Fruit fly (Drosophila melanogaster) whole organism, embryonic: ENCODE measurements around the gene Dr.
A peak's percentile ranks its signal among the peaks of the same experiment; 100 is the strongest.

Experiments
- Antp ChIP-seq: fragments of 200-800 bp; sonication (Bioruptor generic); optimal IDR thresholded peaks from 3 replicates; lab custom pipeline; 2016; ENCODE audit warnings: missing biosample characterization, missing genetic modification characterization
- Atf6 ChIP-seq: fragments of 200-800 bp; sonication (Bioruptor generic); IDR thresholded peaks from 2 replicates; pipeline ENCODE4 v1.3.6; 2022; ENCODE audit warnings: missing biosample characterization, missing genetic modification characterization
- B-H2 ChIP-seq: fragments of 200-800 bp; sonication (Bioruptor generic); optimal IDR thresholded peaks from 2 replicates; lab custom pipeline; 2018; ENCODE audit warnings: missing biosample characterization, mild to moderate bottlenecking, missing genetic modification characterization
- C15 ChIP-seq: fragments of 200-800 bp; sonication (Bioruptor generic); IDR thresholded peaks from 3 replicates; pipeline ENCODE4 v1.3.6; 2022; ENCODE audit warnings: missing biosample characterization, missing genetic modification characterization
- CG10959 ChIP-seq: fragments of 200-800 bp; sonication (Bioruptor generic); IDR thresholded peaks from 2 replicates; pipeline ENCODE4 v1.3.6; 2022; ENCODE audit warnings: missing biosample characterization, missing genetic modification characterization
- CG10979 ChIP-seq: fragments of 200-800 bp; sonication (Bioruptor generic); optimal IDR thresholded peaks from 2 replicates; lab custom pipeline; 2018; ENCODE audit warnings: missing biosample characterization, mild to moderate bottlenecking, missing genetic modification characterization, moderate library complexity
- CG11696 ChIP-seq: fragments of 200-800 bp; sonication (Bioruptor generic); IDR thresholded peaks from 2 replicates; pipeline ENCODE4 v1.3.6; 2022; ENCODE audit warnings: missing biosample characterization, missing genetic modification characterization
- CG12659 ChIP-seq: fragments of 200-800 bp; sonication (Bioruptor generic); optimal IDR thresholded peaks from 3 replicates; lab custom pipeline; 2017; ENCODE audit warnings: mild to moderate bottlenecking, missing biosample characterization, missing genetic modification reagents, missing genetic modification characterization
- CG13624 ChIP-seq: fragments of 200-800 bp; sonication (Bioruptor generic); optimal IDR thresholded peaks from 2 replicates; lab custom pipeline; 2016; ENCODE audit warnings: missing biosample characterization, missing genetic modification characterization
- CG16815 ChIP-seq: fragments of 200-800 bp; sonication (Bioruptor generic); optimal IDR thresholded peaks from 3 replicates; lab custom pipeline; 2017; ENCODE audit warnings: missing biosample characterization, mild to moderate bottlenecking, missing genetic modification characterization
- CG16863 ChIP-seq: fragments of 200-800 bp; sonication (Bioruptor generic); optimal IDR thresholded peaks from 3 replicates; lab custom pipeline; 2016; ENCODE audit warnings: missing biosample characterization, missing genetic modification characterization
- CG17829 ChIP-seq: fragments of 200-800 bp; optimal IDR thresholded peaks from 2 replicates; lab custom pipeline; 2019; ENCODE audit warnings: missing biosample characterization, mild to moderate bottlenecking, missing genetic modification characterization, moderate library complexity
- CG3163 ChIP-seq: fragments of 200-800 bp; sonication (Bioruptor generic); optimal IDR thresholded peaks from 3 replicates; lab custom pipeline; 2016; ENCODE audit warnings: missing biosample characterization, missing genetic modification characterization
- CG34422 ChIP-seq: fragments of 200-800 bp; sonication (Bioruptor generic); IDR thresholded peaks from 3 replicates; pipeline ENCODE4 v1.3.6; 2022; ENCODE audit warnings: missing biosample characterization, missing genetic modification characterization
- CG4360 ChIP-seq: fragments of 200-800 bp; sonication (Bioruptor generic); IDR thresholded peaks from 2 replicates; pipeline ENCODE4 v1.3.6; 2022; ENCODE audit warnings: missing biosample characterization, missing genetic modification characterization
- CG4424 ChIP-seq: fragments of 200-800 bp; sonication (Bioruptor generic); optimal IDR thresholded peaks from 3 replicates; lab custom pipeline; 2016; ENCODE audit warnings: missing biosample characterization, missing genetic modification characterization
- CG4820 ChIP-seq: fragments of 200-800 bp; sonication (Bioruptor generic); optimal IDR thresholded peaks from 3 replicates; lab custom pipeline; 2016; ENCODE audit warnings: missing biosample characterization, missing genetic modification characterization
- CG6254 ChIP-seq: fragments of 200-800 bp; sonication (Bioruptor generic); optimal IDR thresholded peaks from 3 replicates; lab custom pipeline; 2017; ENCODE audit warnings: mild to moderate bottlenecking, missing biosample characterization, missing genetic modification reagents, missing genetic modification characterization
- CG7372 ChIP-seq: fragments of 200-800 bp; sonication (Bioruptor generic); IDR thresholded peaks from 2 replicates; pipeline ENCODE4 v1.3.6; 2022; ENCODE audit warnings: missing biosample characterization, missing genetic modification characterization
- CG7556 ChIP-seq: fragments of 200-800 bp; sonication (Bioruptor generic); optimal IDR thresholded peaks from 2 replicates; lab custom pipeline; 2017; ENCODE audit warnings: missing biosample characterization, mild to moderate bottlenecking, missing genetic modification characterization
- CG9437 ChIP-seq: fragments of 200-800 bp; sonication (Bioruptor generic); optimal IDR thresholded peaks from 2 replicates; lab custom pipeline; 2018; ENCODE audit warnings: missing biosample characterization, mild to moderate bottlenecking, missing genetic modification characterization
- CG9797 ChIP-seq: fragments of 200-800 bp; sonication (Bioruptor generic); optimal IDR thresholded peaks from 3 replicates; lab custom pipeline; 2018; ENCODE audit warnings: missing biosample characterization, mild to moderate bottlenecking, missing genetic modification characterization
- D19A ChIP-seq: fragments of 200-800 bp; optimal IDR thresholded peaks from 3 replicates; lab custom pipeline; 2019; ENCODE audit warnings: missing biosample characterization, mild to moderate bottlenecking, missing genetic modification characterization, moderate library complexity
- Deaf1 ChIP-seq: fragments of 200-800 bp; optimal IDR thresholded peaks from 3 replicates; lab custom pipeline; 2019; ENCODE audit warnings: missing biosample characterization, mild to moderate bottlenecking, missing genetic modification characterization, moderate library complexity
- Drgx ChIP-seq: fragments of 200-800 bp; sonication (Bioruptor generic); IDR thresholded peaks from 2 replicates; pipeline ENCODE4 v1.3.6; 2022; ENCODE audit warnings: missing biosample characterization, missing genetic modification characterization
- Hr78 ChIP-seq, 2 experiments: fragments of 200-800 bp in 1 of 2; fragments of >200 bp in 1 of 2; sonication (Bioruptor generic) in 1 of 2; optimal IDR thresholded peaks; 2 replicates each; lab custom pipeline; 2017 to 2019; ENCODE audit warnings: missing biosample characterization in 2 of 2, missing genetic modification characterization in 2 of 2, mild to moderate bottlenecking in 1 of 2, moderate library complexity in 1 of 2
- Med ChIP-seq: fragments of 200-800 bp; sonication (Bioruptor generic); peaks from one replicate; lab custom pipeline; 2016; ENCODE audit warnings: missing biosample characterization, missing genetic modification characterization, mild to moderate bottlenecking, inconsistent platforms, moderate library complexity
- NC2β ChIP-seq: fragments of 200-800 bp; sonication (Bioruptor generic); optimal IDR thresholded peaks from 2 replicates; lab custom pipeline; 2016; ENCODE audit warnings: missing biosample characterization, missing genetic modification characterization
- Nf-YB ChIP-seq: fragments of 200-800 bp; sonication (Bioruptor generic); optimal IDR thresholded peaks from 3 replicates; lab custom pipeline; 2019; ENCODE audit warnings: missing biosample characterization, mild to moderate bottlenecking, missing genetic modification characterization, moderate library complexity
- Optix ChIP-seq: fragments of 200-800 bp; sonication (Bioruptor generic); IDR thresholded peaks from 3 replicates; pipeline ENCODE4 v1.3.6; 2022; ENCODE audit warnings: missing biosample characterization, missing genetic modification characterization
- Scr ChIP-seq: fragments of 200-800 bp; sonication (Bioruptor generic); IDR thresholded peaks from 2 replicates; pipeline ENCODE4 v1.3.6; 2022; ENCODE audit warnings: missing biosample characterization, missing genetic modification characterization; ENCODE audit not compliant: partially characterized antibody
- Side ChIP-seq: fragments of 200-800 bp; sonication (Bioruptor generic); optimal IDR thresholded peaks from 2 replicates; lab custom pipeline; 2016; ENCODE audit warnings: missing biosample characterization, missing genetic modification characterization
- Spps ChIP-seq: fragments of 200-800 bp; sonication (Bioruptor generic); optimal IDR thresholded peaks from 2 replicates; lab custom pipeline; 2018; ENCODE audit warnings: missing biosample characterization, mild to moderate bottlenecking, missing genetic modification characterization
- Xrp1 ChIP-seq: fragments of 200-800 bp; sonication (Bioruptor generic); IDR thresholded peaks from 2 replicates; pipeline ENCODE4 v1.3.6; 2022; ENCODE audit warnings: missing biosample characterization, missing genetic modification characterization
- bcd ChIP-seq: fragments of 200-800 bp; sonication (Bioruptor generic); optimal IDR thresholded peaks from 2 replicates; lab custom pipeline; 2017; ENCODE audit warnings: missing biosample characterization, mild to moderate bottlenecking, missing genetic modification characterization
- caup ChIP-seq: fragments of 200-800 bp; sonication (Bioruptor generic); optimal IDR thresholded peaks from 3 replicates; lab custom pipeline; 2017; ENCODE audit warnings: missing biosample characterization, mild to moderate bottlenecking, missing genetic modification characterization, moderate library complexity; ENCODE audit not compliant: severe bottlenecking
- dysf ChIP-seq: fragments of 200-800 bp; sonication (Bioruptor generic); IDR thresholded peaks from 3 replicates; pipeline ENCODE4 v1.3.6; 2022; ENCODE audit warnings: missing biosample characterization, missing genetic modification characterization
- ewg ChIP-seq: fragments of 200-800 bp; sonication (Bioruptor generic); optimal IDR thresholded peaks from 3 replicates; lab custom pipeline; 2017; ENCODE audit warnings: mild to moderate bottlenecking, missing biosample characterization, missing genetic modification reagents, missing genetic modification characterization
- eyg ChIP-seq: fragments of 200-800 bp; sonication (Bioruptor generic); optimal IDR thresholded peaks from 3 replicates; lab custom pipeline; 2016; ENCODE audit warnings: missing biosample characterization, missing genetic modification characterization
- fd96Cb ChIP-seq: fragments of 200-800 bp; sonication (Bioruptor generic); optimal IDR thresholded peaks from 2 replicates; lab custom pipeline; 2018; ENCODE audit warnings: missing biosample characterization, mild to moderate bottlenecking, missing genetic modification characterization, moderate library complexity
- hkb ChIP-seq, 2 experiments: fragments of 200-800 bp in 1 of 2; fragments of >200 bp in 1 of 2; sonication (Bioruptor generic) in 1 of 2; IDR thresholded peaks in 1 of 2; optimal IDR thresholded peaks in 1 of 2; 2 replicates each; pipeline versions ENCODE4 v1.3.6 to Lab custom; 2017 to 2022; ENCODE audit warnings: missing biosample characterization in 1 of 2, missing genetic modification characterization in 1 of 2
- ind ChIP-seq: fragments of 200-800 bp; sonication (Bioruptor generic); optimal IDR thresholded peaks from 3 replicates; lab custom pipeline; 2016; ENCODE audit warnings: missing biosample characterization, missing genetic modification characterization
- jing ChIP-seq: fragments of 200-800 bp; sonication (Bioruptor generic); optimal IDR thresholded peaks from 2 replicates; lab custom pipeline; 2018; ENCODE audit warnings: missing biosample characterization, mild to moderate bottlenecking, missing genetic modification characterization
- nerfin-2 ChIP-seq: fragments of 200-800 bp; sonication (Bioruptor generic); IDR thresholded peaks from 2 replicates; pipeline ENCODE4 v1.3.6; 2022; ENCODE audit warnings: missing biosample characterization, missing genetic modification characterization; ENCODE audit not compliant: partially characterized antibody
- run ChIP-seq: fragments of 200-800 bp; sonication (Bioruptor generic); optimal IDR thresholded peaks from 3 replicates; lab custom pipeline; 2018; ENCODE audit warnings: missing biosample characterization, mild to moderate bottlenecking, missing genetic modification characterization
- sens ChIP-seq: fragments of 200-800 bp; sonication (Bioruptor generic); peaks from one replicate; lab custom pipeline; 2016; ENCODE audit warnings: missing biosample characterization, missing genetic modification characterization
- stc ChIP-seq: fragments of 200-800 bp; sonication (Bioruptor generic); IDR thresholded peaks from 2 replicates; pipeline ENCODE4 v1.3.6; 2022; ENCODE audit warnings: missing biosample characterization, missing genetic modification characterization
- tap ChIP-seq: fragments of 200-800 bp; optimal IDR thresholded peaks from 3 replicates; lab custom pipeline; 2019; ENCODE audit warnings: missing biosample characterization, mild to moderate bottlenecking, missing genetic modification characterization, moderate library complexity
- toy ChIP-seq: fragments of 200-800 bp; sonication (Bioruptor generic); IDR thresholded peaks from 2 replicates; pipeline ENCODE4 v1.3.6; 2022; ENCODE audit warnings: missing biosample characterization, missing genetic modification characterization
- unpg ChIP-seq: fragments of 200-800 bp; sonication (Bioruptor generic); optimal IDR thresholded peaks from 3 replicates; lab custom pipeline; 2018; ENCODE audit warnings: missing biosample characterization, mild to moderate bottlenecking, missing genetic modification characterization, moderate library complexity
- yki ChIP-seq: fragments of >200 bp; optimal IDR thresholded peaks from 3 replicates; lab custom pipeline; 2018
- zf30C ChIP-seq: fragments of 200-800 bp; sonication (Bioruptor generic); optimal IDR thresholded peaks from 3 replicates; lab custom pipeline; 2018; ENCODE audit warnings: missing biosample characterization, mild to moderate bottlenecking, missing genetic modification characterization

The Dr gene

dm6 chr3R:29581420-29581819 is 25.2 kb downstream of the Dr start (continued):
- peak; percentile 6 for TF ChIP-seq ewg (GFP tag; lab: Kevin White, UChicago)
- peak; percentile 62 for TF ChIP-seq D19A
- peak; percentile 13 for TF ChIP-seq Nf-YB
- peak; percentile 75 for TF ChIP-seq CG10979 (tag; lab: Kevin White, UChicago)
- TF ChIP-seq Deaf1 (tag; lab: Kevin White, UChicago) = peak; percentile 19
- no peak for TF ChIP-seq Drgx (GFP tag; lab: Robert Waterston, UW)
- no peak for TF ChIP-seq C15 (GFP tag; lab: Robert Waterston, UW)
- no peak for TF ChIP-seq CG16863 (GFP tag; lab: Kevin White, UChicago)
- no peak for TF ChIP-seq zf30C (GFP tag; lab: Kevin White, UChicago)
- peak; percentile 53 for TF ChIP-seq CG4424 (GFP tag; lab: Kevin White, UChicago)
- no peak for TF ChIP-seq hkb (optimal IDR thresholded peaks at IDR 0.05; lab: Kevin White, UChicago)
- TF ChIP-seq hkb (GFP tag; IDR thresholded peaks at IDR 0.05; lab: Robert Waterston, UW) = no peak
- TF ChIP-seq CG17829 (tag; lab: Kevin White, UChicago) = peak; percentile 53
- peak; percentile 9 for TF ChIP-seq CG9437 (GFP tag; lab: Kevin White, UChicago)
- TF ChIP-seq dysf (GFP tag; lab: Robert Waterston, UW) = 0 out of 3 replicates have a peak, but pooled peaks have one; percentile 18
- TF ChIP-seq run (tag; lab: Kevin White, UChicago) = no peak
- TF ChIP-seq CG4360 = no peak
- no peak for TF ChIP-seq stc (GFP tag; lab: Robert Waterston, UW)
- TF ChIP-seq CG9797 (GFP tag; lab: Kevin White, UChicago) = no peak
- peak; percentile 1 for TF ChIP-seq Spps (tag; lab: Kevin White, UChicago)
- peak; percentile 58 for TF ChIP-seq Xrp1 (GFP tag; lab: Robert Waterston, UW)
- no peak for TF ChIP-seq jing (GFP tag; lab: Kevin White, UChicago)
- no peak for TF ChIP-seq eyg (GFP tag; lab: Kevin White, UChicago)
- TF ChIP-seq yki = no peak
- no peak for TF ChIP-seq CG7372
- TF ChIP-seq ind = peak; percentile 25
- peak; percentile 25 for TF ChIP-seq bcd (GFP tag; lab: Kevin White, UChicago)
- no peak for TF ChIP-seq Side
- TF ChIP-seq tap (tag; lab: Kevin White, UChicago) = peak; percentile 55
- TF ChIP-seq CG12659 (GFP tag; lab: Kevin White, UChicago) = peak; percentile 10
- peak; percentile 61 for TF ChIP-seq CG7556 (GFP tag; lab: Kevin White, UChicago)
- no peak for TF ChIP-seq Optix
- peak; percentile 91 for TF ChIP-seq CG11696 (GFP tag; lab: Robert Waterston, UW)
- TF ChIP-seq Med = peak; percentile 20
- TF ChIP-seq fd96Cb (tag; lab: Kevin White, UChicago) = peak; percentile 63
- TF ChIP-seq Atf6 (GFP tag; lab: Robert Waterston, UW) = no peak
- no peak for TF ChIP-seq CG34422 (GFP tag; lab: Robert Waterston, UW)
- no peak for TF ChIP-seq Hr78 (GFP tag; optimal IDR thresholded peaks at IDR 0.05; lab: Kevin White, UChicago)
- peak; percentile 8 for TF ChIP-seq caup (GFP tag; lab: Kevin White, UChicago)
- no peak for TF ChIP-seq CG10959
- no peak for TF ChIP-seq NC2β (GFP tag; lab: Kevin White, UChicago)
- peak; percentile 61 for TF ChIP-seq sens
- no peak for TF ChIP-seq CG13624 (GFP tag; lab: Kevin White, UChicago)
- TF ChIP-seq nerfin-2 = no peak
- no peak for TF ChIP-seq Scr (GFP tag; lab: Robert Waterston, UW)
- peak; percentile 36 for TF ChIP-seq CG16815 (GFP tag; lab: Kevin White, UChicago)
- TF ChIP-seq B-H2 (GFP tag; lab: Kevin White, UChicago) = no peak
- TF ChIP-seq CG3163 (GFP tag; lab: Kevin White, UChicago) = no peak
- TF ChIP-seq CG6254 (GFP tag; lab: Kevin White, UChicago) = peak; percentile 60
- TF ChIP-seq Antp (GFP tag; lab: Kevin White, UChicago) = no peak
- TF ChIP-seq CG4820 = no peak
- peak; percentile 39 for TF ChIP-seq unpg (GFP tag; lab: Kevin White, UChicago)
- TF ChIP-seq toy (GFP tag; lab: Robert Waterston, UW) = no peak
